Fruit fly (Drosophila melanogaster) whole organism, embryonic: ENCODE measurements around the gene CG13309.

Experiments
- Aef1 ChIP-seq: fragments of 200-800 bp; sonication (Bioruptor generic); IDR thresholded peaks from 3 replicates; pipeline ENCODE4 v1.3.6; 2022; ENCODE audit warnings: missing biosample characterization, missing genetic modification characterization
- Atf-2 ChIP-seq: fragments of 200-800 bp; sonication (Bioruptor generic); optimal IDR thresholded peaks from 2 replicates; lab custom pipeline; 2016; ENCODE audit warnings: missing biosample characterization, missing genetic modification characterization
- Bteb2 ChIP-seq: fragments of 200-800 bp; sonication (Bioruptor generic); optimal IDR thresholded peaks from 2 replicates; lab custom pipeline; 2016; ENCODE audit warnings: missing biosample characterization, missing genetic modification characterization
- C15 ChIP-seq: fragments of 200-800 bp; sonication (Bioruptor generic); IDR thresholded peaks from 3 replicates; pipeline ENCODE4 v1.3.6; 2022; ENCODE audit warnings: missing biosample characterization, missing genetic modification characterization
- CG10431 ChIP-seq: fragments of 200-800 bp; sonication (Bioruptor generic); optimal IDR thresholded peaks from 3 replicates; lab custom pipeline; 2018; ENCODE audit warnings: missing biosample characterization, mild to moderate bottlenecking, missing genetic modification characterization
- CG10462 ChIP-seq: fragments of 200-800 bp; sonication (Bioruptor generic); optimal IDR thresholded peaks from 2 replicates; lab custom pipeline; 2016; ENCODE audit warnings: missing biosample characterization, missing genetic modification characterization
- CG11085 ChIP-seq: fragments of 200-800 bp; sonication (Bioruptor generic); IDR thresholded peaks from 2 replicates; pipeline ENCODE4 v1.3.6; 2022; ENCODE audit warnings: missing biosample characterization, missing genetic modification characterization
- CG11504 ChIP-seq: fragments of 200-800 bp; sonication (Bioruptor generic); optimal IDR thresholded peaks from 3 replicates; lab custom pipeline; 2019; ENCODE audit warnings: missing biosample characterization, mild to moderate bottlenecking, missing genetic modification characterization, moderate library complexity
- CG12659 ChIP-seq: fragments of 200-800 bp; sonication (Bioruptor generic); optimal IDR thresholded peaks from 3 replicates; lab custom pipeline; 2017; ENCODE audit warnings: mild to moderate bottlenecking, missing biosample characterization, missing genetic modification reagents, missing genetic modification characterization
- CG15696 ChIP-seq: fragments of 200-800 bp; sonication (Bioruptor generic); optimal IDR thresholded peaks from 2 replicates; lab custom pipeline; 2019; ENCODE audit warnings: missing biosample characterization, mild to moderate bottlenecking, missing genetic modification characterization, moderate library complexity
- CG1603 ChIP-seq: fragments of 200-800 bp; sonication (Bioruptor generic); optimal IDR thresholded peaks from 2 replicates; lab custom pipeline; 2019; ENCODE audit warnings: missing biosample characterization, mild to moderate bottlenecking, missing genetic modification characterization, moderate library complexity
- CG17829 ChIP-seq: fragments of 200-800 bp; optimal IDR thresholded peaks from 2 replicates; lab custom pipeline; 2019; ENCODE audit warnings: missing biosample characterization, mild to moderate bottlenecking, missing genetic modification characterization, moderate library complexity
- CG1832 ChIP-seq: fragments of 200-800 bp; sonication (Bioruptor generic); optimal IDR thresholded peaks from 2 replicates; lab custom pipeline; 2017; ENCODE audit warnings: missing biosample characterization, mild to moderate bottlenecking, missing genetic modification characterization, inconsistent platforms
- CG18619 ChIP-seq: fragments of 200-800 bp; sonication (Bioruptor generic); optimal IDR thresholded peaks from 3 replicates; lab custom pipeline; 2017; ENCODE audit warnings: missing biosample characterization, mild to moderate bottlenecking, missing genetic modification characterization
- CG2199 ChIP-seq: fragments of 200-800 bp; sonication (Bioruptor generic); IDR thresholded peaks from 3 replicates; pipeline ENCODE4 v1.3.6; 2022; ENCODE audit warnings: missing biosample characterization, missing genetic modification characterization
- CG30431 ChIP-seq: fragments of 200-800 bp; sonication (Bioruptor generic); optimal IDR thresholded peaks from 2 replicates; lab custom pipeline; 2017; ENCODE audit warnings: missing biosample characterization, missing genetic modification characterization
- CG32767 ChIP-seq: fragments of 200-800 bp; sonication (Bioruptor generic); IDR thresholded peaks from 2 replicates; pipeline ENCODE4 v1.3.6; 2022; ENCODE audit warnings: missing biosample characterization, missing genetic modification characterization
- CG42726 ChIP-seq: fragments of 200-800 bp; sonication (Bioruptor generic); IDR thresholded peaks from 2 replicates; pipeline ENCODE4 v1.3.6; 2022; ENCODE audit warnings: missing biosample characterization, missing genetic modification characterization; ENCODE audit not compliant: partially characterized antibody
- CG4617 ChIP-seq: fragments of 200-800 bp; sonication (Bioruptor generic); optimal IDR thresholded peaks from 3 replicates; lab custom pipeline; 2016; ENCODE audit warnings: missing biosample characterization, missing genetic modification characterization, borderline replicate concordance
- CG6765 ChIP-seq: fragments of 200-800 bp; sonication (Bioruptor generic); optimal IDR thresholded peaks from 3 replicates; lab custom pipeline; 2017; ENCODE audit warnings: missing biosample characterization, mild to moderate bottlenecking, missing genetic modification characterization
- CG7556 ChIP-seq: fragments of 200-800 bp; sonication (Bioruptor generic); optimal IDR thresholded peaks from 2 replicates; lab custom pipeline; 2017; ENCODE audit warnings: missing biosample characterization, mild to moderate bottlenecking, missing genetic modification characterization
- CG8478 ChIP-seq: fragments of >200 bp; optimal IDR thresholded peaks from 2 replicates; lab custom pipeline; 2018
- CG9797 ChIP-seq: fragments of 200-800 bp; sonication (Bioruptor generic); optimal IDR thresholded peaks from 3 replicates; lab custom pipeline; 2018; ENCODE audit warnings: missing biosample characterization, mild to moderate bottlenecking, missing genetic modification characterization
- Dip3 ChIP-seq: fragments of 200-800 bp; sonication (Bioruptor generic); optimal IDR thresholded peaks from 3 replicates; lab custom pipeline; 2016; ENCODE audit warnings: missing biosample characterization, missing genetic modification characterization
- Dll ChIP-seq: fragments of 200-800 bp; sonication (Bioruptor generic); IDR thresholded peaks from 4 replicates; pipeline ENCODE4 v1.3.6; 2022; ENCODE audit warnings: missing biosample characterization, missing genetic modification characterization; ENCODE audit not compliant: partially characterized antibody
- Dref ChIP-seq: fragments of 200-800 bp; sonication (Bioruptor generic); IDR thresholded peaks from 2 replicates; pipeline ENCODE4 v1.3.6; 2022; ENCODE audit warnings: missing biosample characterization, missing genetic modification characterization
- HLHmδ ChIP-seq: fragments of 200-800 bp; sonication (Bioruptor generic); optimal IDR thresholded peaks from 2 replicates; lab custom pipeline; 2018; ENCODE audit warnings: missing biosample characterization, mild to moderate bottlenecking, missing genetic modification characterization, moderate library complexity
- HmgZ ChIP-seq: fragments of 200-800 bp; sonication (Bioruptor generic); optimal IDR thresholded peaks from 2 replicates; lab custom pipeline; 2018; ENCODE audit warnings: missing biosample characterization, mild to moderate bottlenecking, missing genetic modification characterization
- Rx ChIP-seq: fragments of 200-800 bp; sonication (Bioruptor generic); IDR thresholded peaks from 2 replicates; pipeline ENCODE4 v1.3.6; 2022; ENCODE audit warnings: missing biosample characterization, missing genetic modification characterization
- Vsx1 ChIP-seq: fragments of 200-800 bp; sonication (Bioruptor generic); optimal IDR thresholded peaks from 2 replicates; lab custom pipeline; 2017; ENCODE audit warnings: missing biosample characterization, mild to moderate bottlenecking, missing genetic modification characterization, missing genetic modification reagents
- Xrp1 ChIP-seq: fragments of 200-800 bp; sonication (Bioruptor generic); IDR thresholded peaks from 2 replicates; pipeline ENCODE4 v1.3.6; 2022; ENCODE audit warnings: missing biosample characterization, missing genetic modification characterization
- bab2 ChIP-seq: fragments of 200-800 bp; sonication (Bioruptor generic); optimal IDR thresholded peaks from 2 replicates; lab custom pipeline; 2016; ENCODE audit warnings: missing biosample characterization, missing genetic modification characterization
- bbx ChIP-seq: fragments of 200-800 bp; sonication (Bioruptor generic); IDR thresholded peaks from 2 replicates; pipeline ENCODE4 v1.3.6; 2022; ENCODE audit warnings: missing biosample characterization, missing genetic modification characterization; ENCODE audit not compliant: partially characterized antibody
- chif ChIP-seq, 2 experiments: fragments of 200-800 bp; sonication (Bioruptor generic); optimal IDR thresholded peaks; 3 replicates each; lab custom pipeline; 2016; ENCODE audit warnings: missing biosample characterization in 2 of 2, missing genetic modification characterization in 2 of 2
- ci ChIP-seq: fragments of 200-800 bp; sonication (Bioruptor generic); IDR thresholded peaks from 3 replicates; pipeline ENCODE4 v1.3.6; 2022; ENCODE audit warnings: missing biosample characterization, missing genetic modification characterization
- gcm2 ChIP-seq: fragments of 200-800 bp; sonication (Bioruptor generic); optimal IDR thresholded peaks from 2 replicates; lab custom pipeline; 2016; ENCODE audit warnings: missing biosample characterization, missing genetic modification characterization
- grn ChIP-seq: fragments of 200-800 bp; sonication (Bioruptor generic); optimal IDR thresholded peaks from 3 replicates; lab custom pipeline; 2017; ENCODE audit warnings: missing biosample characterization, missing genetic modification characterization
- ham ChIP-seq: fragments of 200-800 bp; sonication (Bioruptor generic); IDR thresholded peaks from 2 replicates; pipeline ENCODE4 v1.3.6; 2022; ENCODE audit warnings: missing biosample characterization, missing genetic modification characterization
- her ChIP-seq: fragments of 200-800 bp; sonication (Bioruptor generic); optimal IDR thresholded peaks from 2 replicates; lab custom pipeline; 2016; ENCODE audit warnings: missing biosample characterization, missing genetic modification characterization
- jumu ChIP-seq: fragments of 200-800 bp; sonication (Bioruptor generic); optimal IDR thresholded peaks from 3 replicates; lab custom pipeline; 2016; ENCODE audit warnings: missing biosample characterization, missing genetic modification characterization
- klu ChIP-seq: fragments of 200-800 bp; sonication (Bioruptor generic); IDR thresholded peaks from 2 replicates; pipeline ENCODE4 v1.3.6; 2022; ENCODE audit warnings: missing biosample characterization, missing genetic modification characterization
- lmd ChIP-seq: fragments of 200-800 bp; sonication (Bioruptor generic); IDR thresholded peaks from 2 replicates; pipeline ENCODE4 v1.3.6; 2022; ENCODE audit warnings: missing biosample characterization, missing genetic modification characterization
- nau ChIP-seq: fragments of 200-800 bp; sonication (Bioruptor generic); optimal IDR thresholded peaks from 3 replicates; lab custom pipeline; 2017; ENCODE audit warnings: missing biosample characterization, mild to moderate bottlenecking, missing genetic modification characterization, missing genetic modification reagents
- pnt ChIP-seq: fragments of 200-800 bp; sonication (Bioruptor generic); optimal IDR thresholded peaks from 3 replicates; lab custom pipeline; 2016; ENCODE audit warnings: missing biosample characterization, missing genetic modification characterization
- psq ChIP-seq: fragments of 200-800 bp; sonication (Bioruptor generic); optimal IDR thresholded peaks from 2 replicates; lab custom pipeline; 2017; ENCODE audit warnings: missing biosample characterization, missing genetic modification characterization
- ranshi ChIP-seq: fragments of 200-800 bp; sonication (Bioruptor generic); IDR thresholded peaks from 2 replicates; pipeline ENCODE4 v1.3.6; 2022; ENCODE audit warnings: missing biosample characterization, missing genetic modification characterization
- shn ChIP-seq: fragments of 200-800 bp; sonication (Bioruptor generic); optimal IDR thresholded peaks from 3 replicates; lab custom pipeline; 2016; ENCODE audit warnings: missing biosample characterization, missing genetic modification characterization
- slp2 ChIP-seq: fragments of 200-800 bp; sonication (Bioruptor generic); optimal IDR thresholded peaks from 2 replicates; lab custom pipeline; 2016; ENCODE audit warnings: missing biosample characterization, missing genetic modification characterization
- tup ChIP-seq: fragments of 200-800 bp; sonication (Bioruptor generic); optimal IDR thresholded peaks from 2 replicates; lab custom pipeline; 2016; ENCODE audit warnings: missing biosample characterization, mild to moderate bottlenecking, missing genetic modification characterization, moderate library complexity
- vvl ChIP-seq: fragments of 200-800 bp; sonication (Bioruptor generic); IDR thresholded peaks from 2 replicates; pipeline ENCODE4 v1.3.6; 2022; ENCODE audit warnings: missing biosample characterization, missing genetic modification characterization

The CG13309 gene

dm6 chr3L:8772998-8773684, 37.1 kb upstream of the CG13309 start (continued):
- TF ChIP-seq CG32767 (GFP tag; lab: Robert Waterston, UW) (peak; percentile 68), psq (GFP tag; lab: Kevin White, UChicago) (no peak), CG8478 (lab: Kevin White, UChicago) (no peak), slp2 (GFP tag; lab: Kevin White, UChicago) (peak; percentile 59), vvl (peak; percentile 85), CG30431 (GFP tag; lab: Kevin White, UChicago) (peak; percentile 31), CG11504 (tag; lab: Kevin White, UChicago) (peak; percentile 79), shn (peak; percentile 24), chif (GFP tag; optimal IDR thresholded peaks at IDR 0.05; lab: Kevin White, UChicago) (peak; percentile 77 to 78), C15 (GFP tag; lab: Robert Waterston, UW) (0 out of 3 replicates have a peak, but pooled peaks have one; percentile 15), CG1603 (tag; lab: Kevin White, UChicago) (peak; percentile 77), HLHmδ (GFP tag; lab: Kevin White, UChicago) (no peak), ci (GFP tag; lab: Robert Waterston, UW) (peak; percentile 82), CG18619 (GFP tag; lab: Kevin White, UChicago) (peak; percentile 67), CG11085 (GFP tag; lab: Robert Waterston, UW) (no peak), nau (peak; percentile 43), CG4617 (GFP tag; lab: Kevin White, UChicago) (peak; percentile 16), Aef1 (GFP tag; lab: Robert Waterston, UW) (0 out of 3 replicates have a peak, but pooled peaks have one; percentile 18), Dll (no peak), gcm2 (no peak), HmgZ (tag; lab: Kevin White, UChicago) (peak; percentile 15), CG15696 (tag; lab: Kevin White, UChicago) (peak; percentile 38), CG7556 (GFP tag; lab: Kevin White, UChicago) (peak; percentile 75), CG10431 (peak; percentile 40), Xrp1 (GFP tag; lab: Robert Waterston, UW) (peak; percentile 88), Dip3 (GFP tag; lab: Kevin White, UChicago) (peak; percentile 23), CG1832 (GFP tag; lab: Kevin White, UChicago) (no peak), CG17829 (tag; lab: Kevin White, UChicago) (peak; percentile 81), her (GFP tag; lab: Kevin White, UChicago) (no peak), bbx (no peak), Bteb2 (GFP tag; lab: Kevin White, UChicago) (peak; percentile 28), tup (GFP tag; lab: Kevin White, UChicago) (peak; percentile 50), ham (GFP tag; lab: Robert Waterston, UW) (no peak), Vsx1 (GFP tag; lab: Kevin White, UChicago) (peak; percentile 8), jumu (GFP tag; lab: Kevin White, UChicago) (peak; percentile 19), Atf-2 (peak; percentile 53), lmd (GFP tag; lab: Robert Waterston, UW) (peak; percentile 68), CG10462 (GFP tag; lab: Kevin White, UChicago) (peak; percentile 2), CG12659 (GFP tag; lab: Kevin White, UChicago) (peak; percentile 53), CG6765 (no peak), CG9797 (no peak), pnt (GFP tag; lab: Kevin White, UChicago) (peak; percentile 23), Rx (GFP tag; lab: Robert Waterston, UW) (peak; percentile 35; the same call in 1 of the 2 replicates), bab2 (peak; percentile 45), Dref (GFP tag; lab: Robert Waterston, UW) (no peak), CG2199 (no peak), grn (GFP tag; lab: Kevin White, UChicago) (no peak), CG42726 (GFP tag; lab: Robert Waterston, UW) (no peak), klu (GFP tag; lab: Robert Waterston, UW) (0 out of 2 replicates have a peak, but pooled peaks have one; percentile 17), ranshi (0 out of 2 replicates have a peak, but pooled peaks have one; percentile 57)
